Worm (Caenorhabditis elegans) whole organism, L4 larva: ENCODE results near the gene K08H2.10.

Source experiments
- F10B5.3 ChIP-seq: sonication (generic microtip); optimal IDR thresholded peaks from 2 replicates; lab custom pipeline; 2016; ENCODE audit warnings: mild to moderate bottlenecking, missing genetic modification characterization, missing compliant biosample characterization
- F26F4.8 ChIP-seq: fragments of 200-800 bp; sonication (Bioruptor generic); conservative IDR thresholded peaks from 2 replicates; pipeline ENCODE4 v1.3.6; 2022; ENCODE audit warnings: missing genetic modification characterization, missing compliant biosample characterization
- F37D6.2 ChIP-seq: sonication (generic microtip); optimal IDR thresholded peaks from 2 replicates; lab custom pipeline; 2016; ENCODE audit warnings: mild to moderate bottlenecking, missing genetic modification characterization, missing compliant biosample characterization
- F44E2.7 ChIP-seq: fragments of 200-800 bp; sonication (Bioruptor generic); IDR thresholded peaks from 2 replicates; pipeline ENCODE4 v2.1.2; 2022; ENCODE audit warnings: missing genetic modification characterization, missing compliant biosample characterization
- R02D3.7 ChIP-seq: fragments of 150-350 bp; sonication (generic microtip); optimal IDR thresholded peaks from 3 replicates; lab custom pipeline; 2014; ENCODE audit warnings: missing biosample characterization, missing genetic modification characterization
- T26A8.4 ChIP-seq: fragments of 200-800 bp; sonication (Bioruptor generic); IDR thresholded peaks from 2 replicates; pipeline ENCODE4 v1.3.6; 2022; ENCODE audit warnings: missing genetic modification characterization, missing compliant biosample characterization
- Y48G9A.11 ChIP-seq: fragments of 200-800 bp; sonication (Bioruptor generic); IDR thresholded peaks from 2 replicates; pipeline ENCODE4 v1.3.6; 2022; ENCODE audit warnings: missing genetic modification reagents, missing genetic modification characterization, missing compliant biosample characterization
- Y75B8A.6 ChIP-seq: fragments of 200-800 bp; sonication (Bioruptor generic); IDR thresholded peaks from 2 replicates; pipeline ENCODE4 v1.3.6; 2022; ENCODE audit warnings: missing genetic modification reagents, missing genetic modification characterization, missing compliant biosample characterization
- ama-1 ChIP-seq: fragments of 150-350 bp; optimal IDR thresholded peaks from 2 replicates; lab custom pipeline; 2014; ENCODE audit warnings: inconsistent platforms, mixed read lengths
- ceh-20 ChIP-seq: fragments of 200-800 bp; sonication (Bioruptor generic); IDR thresholded peaks from 2 replicates; pipeline ENCODE4 v1.3.6; 2022; ENCODE audit warnings: missing genetic modification reagents, missing genetic modification characterization, missing compliant biosample characterization
- ceh-32 ChIP-seq: sonication (generic microtip); optimal IDR thresholded peaks from 2 replicates; lab custom pipeline; 2016; ENCODE audit warnings: mild to moderate bottlenecking, missing genetic modification characterization, missing compliant biosample characterization; ENCODE audit not compliant: poor library complexity
- cey-2 ChIP-seq: sonication (generic microtip); optimal IDR thresholded peaks from 3 replicates; lab custom pipeline; 2017; ENCODE audit warnings: missing genetic modification characterization, mild to moderate bottlenecking, missing compliant biosample characterization, antibody characterized with exemption, borderline replicate concordance; ENCODE audit not compliant: insufficient read depth
- ctbp-1 ChIP-seq: fragments of 200-800 bp; sonication (Bioruptor generic); IDR thresholded peaks from 2 replicates; pipeline ENCODE4 v1.3.6; 2022; ENCODE audit warnings: missing genetic modification reagents, missing genetic modification characterization, missing compliant biosample characterization
- daf-12 ChIP-seq: fragments of 150-350 bp; optimal IDR thresholded peaks from 2 replicates; lab custom pipeline; 2014; ENCODE audit warnings: missing biosample characterization, missing genetic modification reagents, missing genetic modification characterization
- daf-16 ChIP-seq, 3 experiments: sonication (generic microtip); optimal IDR thresholded peaks; 2 replicates each; lab custom pipeline; 2016 to 2017; ENCODE audit warnings: missing genetic modification characterization in 3 of 3, missing genetic modification reagents in 3 of 3, mild to moderate bottlenecking in 2 of 3, missing compliant biosample characterization in 2 of 3, missing biosample characterization in 1 of 3, moderate library complexity in 1 of 3
- dmd-6 ChIP-seq: fragments of 200-800 bp; sonication (Bioruptor generic); IDR thresholded peaks from 2 replicates; pipeline ENCODE4 v1.3.6; 2022; ENCODE audit warnings: missing genetic modification reagents, missing genetic modification characterization, missing compliant biosample characterization
- dmd-9 ChIP-seq: fragments of 200-800 bp; sonication (Bioruptor generic); IDR thresholded peaks from 2 replicates; pipeline ENCODE4 v1.3.6; 2022; ENCODE audit warnings: missing genetic modification reagents, missing genetic modification characterization, missing compliant biosample characterization
- dpl-1 ChIP-seq: fragments of 150-350 bp; optimal IDR thresholded peaks from 2 replicates; lab custom pipeline; 2014; ENCODE audit warnings: missing biosample characterization, missing genetic modification reagents, missing genetic modification characterization
- duxl-1 ChIP-seq: sonication (generic microtip); optimal IDR thresholded peaks from 2 replicates; lab custom pipeline; 2016; ENCODE audit warnings: mild to moderate bottlenecking, missing genetic modification characterization, moderate library complexity, missing compliant biosample characterization; ENCODE audit not compliant: poor library complexity
- dve-1 ChIP-seq: sonication (generic microtip); optimal IDR thresholded peaks from 2 replicates; lab custom pipeline; 2017; ENCODE audit warnings: antibody characterized with exemption, mild to moderate bottlenecking, missing genetic modification characterization, missing compliant biosample characterization; ENCODE audit not compliant: insufficient read depth
- egl-27 ChIP-seq: sonication (generic microtip); optimal IDR thresholded peaks from 3 replicates; lab custom pipeline; 2017; ENCODE audit warnings: missing biosample characterization, missing genetic modification reagents, missing genetic modification characterization
- hif-1 ChIP-seq, 2 experiments: sonication (generic microtip); optimal IDR thresholded peaks; 2 replicates each; lab custom pipeline; 2016 to 2017; ENCODE audit warnings: missing compliant biosample characterization in 2 of 2, missing genetic modification characterization in 2 of 2, missing genetic modification reagents in 2 of 2, missing genotype in 2 of 2, mild to moderate bottlenecking in 1 of 2
- hlh-30 ChIP-seq: sonication (generic microtip); optimal IDR thresholded peaks from 2 replicates; lab custom pipeline; 2017; ENCODE audit warnings: antibody characterized with exemption, mild to moderate bottlenecking, missing genetic modification characterization, missing compliant biosample characterization; ENCODE audit not compliant: insufficient read depth
- lin-13 ChIP-seq: fragments of 150-350 bp; optimal IDR thresholded peaks from 2 replicates; lab custom pipeline; 2014; ENCODE audit warnings: missing biosample characterization, missing genetic modification reagents, missing genetic modification characterization
- lsy-2 ChIP-seq, 2 experiments: fragments of 150-350 bp in 1 of 2; sonication (generic microtip) in 1 of 2; optimal IDR thresholded peaks; 2 replicates each; lab custom pipeline; 2014 to 2017; ENCODE audit warnings: missing biosample characterization in 2 of 2, missing genetic modification characterization in 2 of 2
- madf-5 ChIP-seq, 2 experiments: fragments of 200-800 bp; sonication (Bioruptor generic); IDR thresholded peaks; 2 replicates each; pipeline ENCODE4 v1.3.6; 2022; ENCODE audit warnings: missing compliant biosample characterization in 2 of 2, missing genetic modification characterization in 2 of 2
- madf-9 ChIP-seq: fragments of 200-800 bp; sonication (Bioruptor generic); conservative IDR thresholded peaks from 2 replicates; pipeline ENCODE4 v1.3.6; 2022; ENCODE audit warnings: missing genetic modification reagents, missing genetic modification characterization, missing compliant biosample characterization
- mdt-29 ChIP-seq: fragments of 200-800 bp; sonication (Bioruptor generic); IDR thresholded peaks from 2 replicates; pipeline ENCODE4 v1.3.6; 2022; ENCODE audit warnings: missing genetic modification reagents, missing genetic modification characterization, missing compliant biosample characterization
- mep-1 ChIP-seq: fragments of 150-350 bp; sonication (generic microtip); optimal IDR thresholded peaks from 3 replicates; lab custom pipeline; 2014; ENCODE audit warnings: missing biosample characterization, missing genetic modification characterization
- nhr-10 ChIP-seq: fragments of 150-350 bp; optimal IDR thresholded peaks from 2 replicates; lab custom pipeline; 2014; ENCODE audit warnings: missing biosample characterization, missing genetic modification characterization
- nhr-102 ChIP-seq: sonication (generic microtip); optimal IDR thresholded peaks from 2 replicates; lab custom pipeline; 2016; ENCODE audit warnings: mild to moderate bottlenecking, missing genetic modification characterization, moderate library complexity, missing compliant biosample characterization
- nhr-11 ChIP-seq: fragments of 150-350 bp; optimal IDR thresholded peaks from 2 replicates; lab custom pipeline; 2014; ENCODE audit warnings: missing biosample characterization, missing genetic modification characterization
- nhr-76 ChIP-seq: fragments of 150-350 bp; optimal IDR thresholded peaks from 2 replicates; lab custom pipeline; 2014; ENCODE audit warnings: missing biosample characterization, missing genetic modification characterization
- pha-4 ChIP-seq, 2 experiments: fragments of 150-350 bp in 1 of 2; fragments of 200-800 bp in 1 of 2; sonication (Bioruptor generic) in 1 of 2; IDR thresholded peaks in 1 of 2; optimal IDR thresholded peaks in 1 of 2; 2 replicates each; pipeline versions ENCODE4 v1.3.6 to Lab custom; 2014 to 2022; ENCODE audit warnings: missing genetic modification characterization in 2 of 2, missing genetic modification reagents in 2 of 2, missing biosample characterization in 1 of 2, missing compliant biosample characterization in 1 of 2
- rbr-2 ChIP-seq: sonication (generic microtip); optimal IDR thresholded peaks from 2 replicates; lab custom pipeline; 2016; ENCODE audit warnings: missing genotype, missing genetic modification characterization, missing compliant biosample characterization
- saeg-2 ChIP-seq: fragments of 200-800 bp; sonication (Bioruptor generic); IDR thresholded peaks from 2 replicates; pipeline ENCODE4 v1.3.6; 2022; ENCODE audit warnings: missing genetic modification reagents, missing genetic modification characterization, missing compliant biosample characterization
- set-16 ChIP-seq: fragments of 200-800 bp; sonication (Bioruptor generic); IDR thresholded peaks from 2 replicates; pipeline ENCODE4 v1.3.6; 2022; ENCODE audit warnings: missing genetic modification reagents, missing genetic modification characterization, missing compliant biosample characterization
- snpc-1.2 ChIP-seq: fragments of 200-800 bp; sonication (Bioruptor generic); IDR thresholded peaks from 2 replicates; pipeline ENCODE4 v1.3.6; 2022; ENCODE audit warnings: missing genetic modification reagents, missing genetic modification characterization, missing compliant biosample characterization
- spr-3 ChIP-seq: fragments of 200-800 bp; sonication (Bioruptor generic); optimal IDR thresholded peaks from 2 replicates; lab custom pipeline; 2018; ENCODE audit warnings: mild to moderate bottlenecking, missing genetic modification characterization, missing compliant biosample characterization
- tag-97 ChIP-seq: fragments of 200-800 bp; sonication (Bioruptor generic); IDR thresholded peaks from 2 replicates; pipeline ENCODE4 v1.3.6; 2022; ENCODE audit warnings: missing genetic modification characterization, missing compliant biosample characterization
- unc-39 ChIP-seq: sonication (generic microtip); optimal IDR thresholded peaks from 2 replicates; lab custom pipeline; 2017; ENCODE audit warnings: missing biosample characterization, missing genetic modification characterization
- unc-62 ChIP-seq, 3 experiments: fragments of 150-350 bp in 1 of 3; sonication (generic microtip); optimal IDR thresholded peaks in 2 of 3; peaks in 1 of 3; 1 replicate in 1 of 3; 2 replicates in 2 of 3; lab custom pipeline; 2014 to 2017; ENCODE audit warnings: missing biosample characterization in 3 of 3, missing genetic modification characterization in 3 of 3, missing genetic modification reagents in 3 of 3, missing genotype in 1 of 3
- vab-7 ChIP-seq: fragments of 200-800 bp; sonication (Bioruptor generic); IDR thresholded peaks from 2 replicates; pipeline ENCODE4 v1.3.6; 2022; ENCODE audit warnings: missing genetic modification reagents, missing genetic modification characterization, missing compliant biosample characterization
- zfp-3 ChIP-seq: fragments of 200-800 bp; sonication (Bioruptor generic); conservative IDR thresholded peaks from 2 replicates; pipeline ENCODE4 v1.3.6; 2022; ENCODE audit warnings: missing genetic modification reagents, missing genetic modification characterization, missing compliant biosample characterization
- zip-11 ChIP-seq: fragments of 200-800 bp; sonication (Bioruptor generic); IDR thresholded peaks from 2 replicates; pipeline ENCODE4 v1.3.6; 2022; ENCODE audit warnings: missing genetic modification characterization, missing compliant biosample characterization
- zip-2 ChIP-seq: fragments of 150-350 bp; optimal IDR thresholded peaks from 2 replicates; lab custom pipeline; 2014; ENCODE audit warnings: missing biosample characterization, missing genetic modification characterization
- ztf-11 ChIP-seq: fragments of 150-350 bp; optimal IDR thresholded peaks from 2 replicates; lab custom pipeline; 2014; ENCODE audit warnings: missing biosample characterization, missing genetic modification characterization
- ztf-7 ChIP-seq: fragments of 150-350 bp; optimal IDR thresholded peaks from 2 replicates; lab custom pipeline; 2014; ENCODE audit warnings: missing biosample characterization, missing genetic modification characterization

The K08H2.10 gene

ce11 chrX:13225111-13225905 is 32.3 kb upstream of the K08H2.10 start (continued):
- no peak for TF ChIP-seq T26A8.4 (GFP tag; lab: Robert Waterston, UW)
- TF ChIP-seq tag-97 (GFP tag; lab: Robert Waterston, UW): no peak
- TF ChIP-seq mdt-29 (GFP tag; lab: Robert Waterston, UW): no peak
- no peak for TF ChIP-seq duxl-1 (tag; lab: Kevin White, UChicago)
- no peak for TF ChIP-seq ceh-20 (GFP tag; lab: Robert Waterston, UW)
- TF ChIP-seq zip-2 (tag; lab: Kevin White, UChicago): no peak
- peak in 1 of 2 experiments; percentile 26 for TF ChIP-seq hif-1 (tag; optimal IDR thresholded peaks at IDR 0.05; lab: Kevin White, UChicago)
- TF ChIP-seq cey-2 (tag; lab: Kevin White, UChicago): no peak
- TF ChIP-seq nhr-10 (tag; lab: Kevin White, UChicago): no peak
- no peak for TF ChIP-seq ceh-32 (tag; lab: Kevin White, UChicago)
- TF ChIP-seq unc-39 (tag; lab: Kevin White, UChicago): no peak
- TF ChIP-seq F44E2.7 (GFP tag; lab: Robert Waterston, UW): no peak
- no peak for TF ChIP-seq Y75B8A.6 (GFP tag; lab: Robert Waterston, UW)
- TF ChIP-seq dpl-1 (GFP tag; lab: Kevin White, UChicago): no peak
- TF ChIP-seq spr-3 (GFP tag; lab: Kevin White, UChicago): no peak
- TF ChIP-seq rbr-2 (tag; lab: Kevin White, UChicago): no peak
- TF ChIP-seq nhr-102 (tag; lab: Kevin White, UChicago): no peak
- no peak for TF ChIP-seq dmd-9 (GFP tag; lab: Robert Waterston, UW)
- TF ChIP-seq mep-1 (tag; lab: Kevin White, UChicago): peak; percentile 48
- TF ChIP-seq zip-11 (GFP tag; lab: Robert Waterston, UW): no peak
- TF ChIP-seq F37D6.2 (tag; lab: Kevin White, UChicago): no peak
- no peak for TF ChIP-seq egl-27 (tag; lab: Kevin White, UChicago)
- no peak for TF ChIP-seq zfp-3 (GFP tag; lab: Robert Waterston, UW)
- TF ChIP-seq dmd-6: peak; percentile 42; the same call in 1 of the 2 replicates
- TF ChIP-seq nhr-76 (tag; lab: Kevin White, UChicago): no peak
- no peak for TF ChIP-seq pha-4 (GFP tag; IDR thresholded peaks at IDR 0.05; lab: Robert Waterston, UW)
- TF ChIP-seq pha-4 (tag; optimal IDR thresholded peaks at IDR 0.05; lab: Kevin White, UChicago): no peak
- TF ChIP-seq hlh-30 (tag; lab: Kevin White, UChicago): peak; percentile 90
- TF ChIP-seq lsy-2 (tag; optimal IDR thresholded peaks at IDR 0.05; lab: Kevin White, UChicago): peak in 1 of 2 experiments; percentile 36
- no peak for TF ChIP-seq R02D3.7 (tag; lab: Kevin White, UChicago)
- no peak for TF ChIP-seq Y48G9A.11 (GFP tag; lab: Robert Waterston, UW)
- peak; percentile 32 for TF ChIP-seq dve-1 (tag; lab: Kevin White, UChicago)
- no peak for TF ChIP-seq lin-13 (GFP tag; lab: Kevin White, UChicago)
- TF ChIP-seq F26F4.8 (GFP tag; lab: Robert Waterston, UW): no peak
- no peak for TF ChIP-seq ctbp-1 (GFP tag; lab: Robert Waterston, UW)
- TF ChIP-seq saeg-2 (GFP tag; lab: Robert Waterston, UW): no peak
- TF ChIP-seq ztf-7 (tag; lab: Kevin White, UChicago): no peak
- no peak for TF ChIP-seq daf-16 (GFP tag; optimal IDR thresholded peaks at IDR 0.05; lab: Kevin White, UChicago)
- peak; percentile 68 for TF ChIP-seq daf-16 (tag; optimal IDR thresholded peaks at IDR 0.05; lab: Kevin White, UChicago)
- no peak for TF ChIP-seq vab-7 (GFP tag; lab: Robert Waterston, UW)
- no peak for TF ChIP-seq ama-1 (lab: Kevin White, UChicago)
- TF ChIP-seq snpc-1.2 (GFP tag; lab: Robert Waterston, UW): no peak
- no peak for TF ChIP-seq madf-5 (GFP tag; IDR thresholded peaks at IDR 0.05; lab: Robert Waterston, UW)
- no peak for TF ChIP-seq set-16 (GFP tag; lab: Robert Waterston, UW)
- TF ChIP-seq F10B5.3 (tag; lab: Kevin White, UChicago): no peak
- no peak for TF ChIP-seq daf-12 (tag; lab: Kevin White, UChicago)
- no peak for TF ChIP-seq madf-9 (GFP tag; lab: Robert Waterston, UW)
- TF ChIP-seq unc-62 (GFP tag; optimal IDR thresholded peaks at IDR 0.05 in 1 of 2; lab: Kevin White, UChicago): peak in 1 of 2 experiments; percentile 93
- TF ChIP-seq unc-62 (tag; optimal IDR thresholded peaks at IDR 0.05; lab: Kevin White, UChicago): no peak
- no peak for TF ChIP-seq ztf-11
- TF ChIP-seq nhr-11 (tag; lab: Kevin White, UChicago): peak; percentile 26
